Fruit fly (Drosophila melanogaster): ENCODE results near the gene gny.

Gene gny

DNA sequence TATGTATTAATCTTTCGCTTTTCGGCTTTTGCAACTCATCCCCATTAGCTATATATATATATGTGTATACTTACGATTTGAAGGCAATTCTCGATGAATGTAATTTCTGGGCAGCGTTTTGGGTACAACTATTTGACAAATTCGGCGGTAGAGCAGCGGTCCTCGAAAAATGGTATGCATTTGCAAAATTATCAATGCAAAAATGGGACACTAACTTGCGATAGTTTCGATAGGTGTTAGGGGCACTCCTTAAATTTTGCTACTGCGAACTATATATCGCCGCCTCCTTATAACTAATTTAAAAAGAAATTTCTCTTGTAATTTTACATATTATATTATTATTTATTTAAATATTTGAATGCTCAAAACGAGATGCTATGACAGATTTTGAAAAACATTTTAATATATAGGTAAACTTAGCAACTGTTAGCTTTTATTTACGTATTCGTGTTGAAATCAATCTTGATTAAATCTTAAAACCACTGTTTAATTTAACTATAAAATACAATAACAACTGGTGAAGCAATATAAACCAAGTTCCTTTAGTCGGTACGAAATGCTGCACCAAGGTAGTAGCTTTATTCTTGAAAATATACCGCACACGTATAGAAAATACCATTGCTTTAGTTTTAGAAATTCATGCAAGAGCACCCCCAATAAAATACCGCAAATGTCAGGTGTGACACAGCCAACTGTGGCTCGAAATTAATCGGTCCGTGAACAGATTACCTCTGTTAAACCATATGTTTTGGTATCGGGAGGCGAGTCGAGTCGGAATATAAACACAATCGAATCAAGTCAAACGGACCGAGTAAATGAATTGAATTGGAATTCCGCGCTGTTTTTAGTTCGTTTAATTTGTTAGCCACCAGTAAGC lies 33.6 kb downstream of the gny start, which contains the start of the genes CG5355 and Klp31E (continued):
- TF ChIP-seq CG42726 (GFP tag; IDR thresholded peaks at IDR 0.05; ENCODE audit: partially characterized antibody) (no peak), CG31224 (GFP tag; IDR thresholded peaks at IDR 0.05) (peak; percentile 59), cwo (GFP tag; optimal IDR thresholded peaks at IDR 0.05) (no peak), Dek (tag; optimal IDR thresholded peaks at IDR 0.05) (no peak), CG18476 (GFP tag; optimal IDR thresholded peaks at IDR 0.05) (peak; percentile 33), HLH3B (GFP tag; IDR thresholded peaks at IDR 0.05) (no peak), bab2 (GFP tag; optimal IDR thresholded peaks at IDR 0.05) (peak; percentile 56), D19B (GFP tag; optimal IDR thresholded peaks at IDR 0.05) (peak; percentile 38), pum (GFP tag; optimal IDR thresholded peaks at IDR 0.05) (peak; percentile 58), CG4730 (GFP tag; IDR thresholded peaks at IDR 0.05) (no peak), jumu (GFP tag; optimal IDR thresholded peaks at IDR 0.05) (peak; percentile 57), sima (GFP tag; optimal IDR thresholded peaks at IDR 0.05) (no peak), Rfx (GFP tag; IDR thresholded peaks at IDR 0.05) (peak; percentile 53), odd (GFP tag; optimal IDR thresholded peaks at IDR 0.05) (peak; percentile 63), Fer2 (tag; optimal IDR thresholded peaks at IDR 0.05) (peak; percentile 36), abd-A (tag; optimal IDR thresholded peaks at IDR 0.05) (no peak), Aef1 (GFP tag; IDR thresholded peaks at IDR 0.05) (0 out of 3 replicates have a peak, but pooled peaks have one; percentile 26), H15 (GFP tag; IDR thresholded peaks at IDR 0.05) (no peak), hb (GFP tag; IDR thresholded peaks at IDR 0.05; ENCODE audit: partially characterized antibody) (no peak), bowl (GFP tag; IDR thresholded peaks at IDR 0.05) (no peak), CG12769 (tag; optimal IDR thresholded peaks at IDR 0.05) (peak; percentile 46), CG13287 (GFP tag; IDR thresholded peaks at IDR 0.05; ENCODE audit: partially characterized antibody) (peak; percentile 75), CG7271 (tag; optimal IDR thresholded peaks at IDR 0.05) (no peak), ro (GFP tag; IDR thresholded peaks at IDR 0.05) (no peak), CG6654 (GFP tag; optimal IDR thresholded peaks at IDR 0.05) (peak; percentile 42), tna (GFP tag; IDR thresholded peaks at IDR 0.05; ENCODE audit: partially characterized antibody) (no peak), nmo (GFP tag; optimal IDR thresholded peaks at IDR 0.05) (peak; percentile 87), onecut (GFP tag; IDR thresholded peaks at IDR 0.05) (no peak), schlank (tag; optimal IDR thresholded peaks at IDR 0.05) (no peak), Poxn (GFP tag; IDR thresholded peaks at IDR 0.05) (no peak), Hr3 (GFP tag; optimal IDR thresholded peaks at IDR 0.05) (peak; percentile 71), CG3163 (GFP tag; optimal IDR thresholded peaks at IDR 0.05) (peak; percentile 31), ttk (GFP tag; IDR thresholded peaks at IDR 0.05) (no peak), CG6683 (GFP tag; optimal IDR thresholded peaks at IDR 0.05) (no peak), Nf-YA (GFP tag; IDR thresholded peaks at IDR 0.05) (no peak), Asciz (GFP tag; optimal IDR thresholded peaks at IDR 0.05) (peak; percentile 64), CG15011 (GFP tag; optimal IDR thresholded peaks at IDR 0.05) (no peak), gsb-n (tag; optimal IDR thresholded peaks at IDR 0.05) (no peak), CrebB (tag; optimal IDR thresholded peaks at IDR 0.05) (no peak), sug (tag; optimal IDR thresholded peaks at IDR 0.05) (peak; percentile 73), HLHmδ (GFP tag; optimal IDR thresholded peaks at IDR 0.05) (no peak), kni (GFP tag; optimal IDR thresholded peaks at IDR 0.05) (no peak), hkb (optimal IDR thresholded peaks at IDR 0.05) (no peak), hkb (GFP tag; IDR thresholded peaks at IDR 0.05) (0 out of 2 replicates have a peak, but pooled peaks have one; percentile 24), salm (tag; optimal IDR thresholded peaks at IDR 0.05) (peak; percentile 37), dpn (GFP tag; optimal IDR thresholded peaks at IDR 0.05) (peak; percentile 37 to 41), emc (GFP tag; optimal IDR thresholded peaks at IDR 0.05) (no peak), CTCF (GFP tag; optimal IDR thresholded peaks at IDR 0.05) (no peak), Xbp1 (GFP tag; optimal IDR thresholded peaks at IDR 0.05) (peak; percentile 71), sqz (GFP tag; optimal IDR thresholded peaks at IDR 0.05) (no peak)
